Fruit fly (Drosophila melanogaster): ENCODE measurements around the gene CG11563.

Gene CG11563

DNA sequence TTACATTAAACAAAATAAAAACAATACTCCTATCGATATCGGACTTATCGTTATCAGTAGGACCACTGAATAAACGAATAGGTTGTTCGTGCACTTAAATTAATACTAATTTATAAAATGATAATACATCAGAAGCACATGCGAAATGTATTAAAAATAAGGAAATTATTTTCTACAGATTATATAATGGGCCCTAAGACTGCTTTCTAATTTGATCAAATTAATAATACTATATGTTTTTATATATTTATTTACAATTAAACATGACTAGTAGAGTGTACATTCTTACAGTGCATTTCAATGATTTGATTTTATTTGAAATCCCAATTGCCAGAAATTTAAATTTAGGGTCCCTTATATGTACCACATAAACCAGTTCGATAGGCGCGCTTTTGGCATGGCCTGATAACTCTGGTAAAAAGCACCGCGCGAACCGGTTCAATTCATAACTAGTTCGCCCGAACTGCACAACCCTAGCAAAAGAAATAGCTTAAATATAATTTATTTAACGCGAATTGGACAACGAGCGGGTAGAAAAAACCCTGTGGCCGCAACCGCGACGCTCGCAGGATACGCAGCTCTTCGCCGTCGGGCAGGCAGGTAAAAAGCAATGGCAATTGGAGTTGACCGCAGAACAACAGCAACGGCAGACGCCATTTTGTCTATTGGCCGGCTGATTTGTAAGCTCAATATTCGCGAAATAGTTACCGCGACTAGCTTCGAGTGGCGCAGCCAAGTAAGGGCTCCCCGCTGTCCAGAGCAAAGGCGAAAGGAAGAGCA lies 39.9 kb downstream of the CG11563 start, which contains the start of the genes CG2126 and faf (continued):
- TF ChIP-seq abd-A (tag; optimal IDR thresholded peaks at IDR 0.05) (no peak), Atf3 (GFP tag; optimal IDR thresholded peaks at IDR 0.05) (peak; percentile 3), Xbp1 (GFP tag; optimal IDR thresholded peaks at IDR 0.05) (peak; percentile 85), CG32772 (GFP tag; IDR thresholded peaks at IDR 0.05) (peak; percentile 79), Bdp1 (GFP tag; optimal IDR thresholded peaks at IDR 0.05) (peak; percentile 46), Lim3 (GFP tag; IDR thresholded peaks at IDR 0.05) (no peak), bbx (GFP tag; IDR thresholded peaks at IDR 0.05; ENCODE audit: partially characterized antibody) (peak; percentile 26; the same call in 1 of the 2 replicates), CG32532 (GFP tag; IDR thresholded peaks at IDR 0.05) (peak; percentile 82), gt (GFP tag; IDR thresholded peaks at IDR 0.05) (peak; percentile 31; the same call in 1 of the 2 replicates), sima (GFP tag; optimal IDR thresholded peaks at IDR 0.05) (no peak), Mes4 (GFP tag; optimal IDR thresholded peaks at IDR 0.05) (no peak), HLH4C (GFP tag; IDR thresholded peaks at IDR 0.05; ENCODE audit: partially characterized antibody) (peak; percentile 62; the same call in 2 of the 3 replicates), C15 (GFP tag; IDR thresholded peaks at IDR 0.05) (0 out of 3 replicates have a peak, but pooled peaks have one; percentile 65), CG12769 (tag; optimal IDR thresholded peaks at IDR 0.05) (no peak), E2f1 (GFP tag; IDR thresholded peaks at IDR 0.05) (peak; percentile 66), CG2875 (GFP tag; optimal IDR thresholded peaks at IDR 0.05) (peak; percentile 16), Ravus (GFP tag; IDR thresholded peaks at IDR 0.05) (peak; percentile 5; the same call in 1 of the 2 replicates), Six4 (GFP tag; optimal IDR thresholded peaks at IDR 0.05) (peak; percentile 70), Ada2b (GFP tag; IDR thresholded peaks at IDR 0.05) (peak; percentile 68), pb (GFP tag; optimal IDR thresholded peaks at IDR 0.05) (no peak), Dp (GFP tag; optimal IDR thresholded peaks at IDR 0.05) (peak; percentile 44), H15 (GFP tag; IDR thresholded peaks at IDR 0.05) (peak; percentile 55; the same call in 1 of the 3 replicates), wor (GFP tag; IDR thresholded peaks at IDR 0.05) (peak; percentile 41; the same call in 1 of the 2 replicates), scrt (GFP tag; optimal IDR thresholded peaks at IDR 0.05) (peak; percentile 53), Poxn (GFP tag; IDR thresholded peaks at IDR 0.05) (peak; percentile 47), NK7.1 (GFP tag; optimal IDR thresholded peaks at IDR 0.05) (peak; percentile 42), CG17802 (tag; optimal IDR thresholded peaks at IDR 0.05) (peak; percentile 35), CG9437 (GFP tag; optimal IDR thresholded peaks at IDR 0.05) (peak; percentile 70), Scr (GFP tag; IDR thresholded peaks at IDR 0.05; ENCODE audit: partially characterized antibody) (peak; percentile 59), Hsf (GFP tag; optimal IDR thresholded peaks at IDR 0.05) (peak; percentile 58), schlank (tag; optimal IDR thresholded peaks at IDR 0.05) (peak; percentile 41), Nf-YA (GFP tag; IDR thresholded peaks at IDR 0.05) (peak; percentile 46; the same call in 1 of the 2 replicates), wek (GFP tag; optimal IDR thresholded peaks at IDR 0.05) (no peak), dmrt99B (tag; optimal IDR thresholded peaks at IDR 0.05) (peak; percentile 81), Abd-B (GFP tag; optimal IDR thresholded peaks at IDR 0.05) (peak; percentile 81), Dll (GFP tag; IDR thresholded peaks at IDR 0.05; ENCODE audit: partially characterized antibody) (peak; percentile 63; the same call in 3 of the 4 replicates), CG6254 (GFP tag; optimal IDR thresholded peaks at IDR 0.05) (peak; percentile 26), CG11696 (GFP tag; IDR thresholded peaks at IDR 0.05) (peak; percentile 51), CG8089 (GFP tag; optimal IDR thresholded peaks at IDR 0.05) (peak; percentile 21), ase (GFP tag; IDR thresholded peaks at IDR 0.05) (peak; percentile 72; the same call in 1 of the 3 replicates), CG5245 (GFP tag; optimal IDR thresholded peaks at IDR 0.05) (peak; percentile 70), Pdp1 (GFP tag; optimal IDR thresholded peaks at IDR 0.05) (peak; percentile 54 to 68), Drgx (GFP tag; IDR thresholded peaks at IDR 0.05) (0 out of 2 replicates have a peak, but pooled peaks have one; percentile 14), Jarid2 (GFP tag; optimal IDR thresholded peaks at IDR 0.05) (no peak), CG11085 (GFP tag; IDR thresholded peaks at IDR 0.05) (peak; percentile 60; the same call in 1 of the 2 replicates), Trl (optimal IDR thresholded peaks at IDR 0.05) (no peak), Trl (GFP tag; optimal IDR thresholded peaks at IDR 0.05) (peak; percentile 49), ab (GFP tag; optimal IDR thresholded peaks at IDR 0.05) (no peak), tx (GFP tag; optimal IDR thresholded peaks at IDR 0.05) (peak; percentile 16)
